Worm (Caenorhabditis elegans): ENCODE results near the gene F53F8.3.

- TF ChIP-seq ztf-25 (GFP tag; IDR thresholded peaks at IDR 0.05) (no peak), pha-4 (tag; optimal IDR thresholded peaks at IDR 0.05) (no peak), zfh-2 (GFP tag; conservative IDR thresholded peaks at IDR 0.05) (no peak), dpl-1 (GFP tag; optimal IDR thresholded peaks at IDR 0.05) (no peak), K12H6.12 (tag; optimal IDR thresholded peaks at IDR 0.05) (no peak), ZK185.1 (tag; optimal IDR thresholded peaks at IDR 0.05; ENCODE audit: poor library complexity, severe bottlenecking) (no peak), nhr-80 (tag; optimal IDR thresholded peaks at IDR 0.05) (no peak), ztf-3 (GFP tag; optimal IDR thresholded peaks at IDR 0.05) (no peak), athp-1 (tag; optimal IDR thresholded peaks at IDR 0.05) (no peak), ccch-3 (GFP tag; optimal IDR thresholded peaks at IDR 0.05) (no peak), nhr-90 (tag; optimal IDR thresholded peaks at IDR 0.05) (no peak)
Observed at ce11 chrV:20731787-20732186, 42.5 kb upstream of the F53F8.3 start, which contains the start of gene srxa-1.
